Worm (Caenorhabditis elegans) whole organism, early embryonic: ENCODE measurements around the gene flp-24.

Experiments
- B0310.2 ChIP-seq: sonication (generic microtip); optimal IDR thresholded peaks from 2 replicates; lab custom pipeline; 2016; ENCODE audit warnings: mild to moderate bottlenecking, missing genetic modification characterization, missing compliant biosample characterization
- F13C5.2 ChIP-seq: sonication (generic microtip); optimal IDR thresholded peaks from 2 replicates; lab custom pipeline; 2017; ENCODE audit warnings: mild to moderate bottlenecking, missing genetic modification characterization, inconsistent platforms, missing compliant biosample characterization
- aly-1 ChIP-seq: sonication (generic microtip); optimal IDR thresholded peaks from 2 replicates; lab custom pipeline; 2016; ENCODE audit warnings: missing genetic modification characterization, missing compliant biosample characterization
- ama-1 ChIP-seq: fragments of 150-350 bp; optimal IDR thresholded peaks from 2 replicates; lab custom pipeline; 2014
- ceh-13 ChIP-seq: fragments of 200-800 bp; sonication (Bioruptor generic); optimal IDR thresholded peaks from 2 replicates; lab custom pipeline; 2018; ENCODE audit warnings: mild to moderate bottlenecking, missing genetic modification characterization, missing compliant biosample characterization
- ceh-36 ChIP-seq: sonication (generic microtip); optimal IDR thresholded peaks from 2 replicates; lab custom pipeline; 2016; ENCODE audit warnings: missing genetic modification characterization, inconsistent platforms, missing compliant biosample characterization
- ets-7 ChIP-seq: sonication (generic microtip); optimal IDR thresholded peaks from 2 replicates; lab custom pipeline; 2016; ENCODE audit warnings: missing genotype, missing genetic modification characterization, missing compliant biosample characterization
- flt-1 ChIP-seq: fragments of 200-800 bp; sonication (Bioruptor generic); IDR thresholded peaks from 2 replicates; pipeline ENCODE4 v1.3.6; 2022; ENCODE audit warnings: missing genetic modification characterization, missing compliant biosample characterization
- hmbx-1 ChIP-seq: sonication (generic microtip); optimal IDR thresholded peaks from 2 replicates; lab custom pipeline; 2016; ENCODE audit warnings: mild to moderate bottlenecking, missing genetic modification characterization, missing compliant biosample characterization
- hmg-4 ChIP-seq: fragments of 200-800 bp; sonication (Bioruptor generic); optimal IDR thresholded peaks from 2 replicates; lab custom pipeline; 2018; ENCODE audit warnings: mild to moderate bottlenecking, missing genetic modification characterization, missing compliant biosample characterization
- hnd-1 ChIP-seq: sonication (generic microtip); optimal IDR thresholded peaks from 2 replicates; lab custom pipeline; 2016; ENCODE audit warnings: missing genetic modification characterization, missing compliant biosample characterization
- pes-1 ChIP-seq: fragments of 200-800 bp; sonication (Bioruptor generic); IDR thresholded peaks from 2 replicates; pipeline ENCODE4 v1.3.6; 2022; ENCODE audit warnings: missing genetic modification reagents, missing genetic modification characterization, missing compliant biosample characterization
- scrt-1 ChIP-seq: fragments of 200-800 bp; sonication (Bioruptor generic); IDR thresholded peaks from 2 replicates; pipeline ENCODE4 v1.3.6; 2022; ENCODE audit warnings: missing genetic modification characterization, missing compliant biosample characterization
- sea-1 ChIP-seq: fragments of 200-800 bp; sonication (Bioruptor generic); conservative IDR thresholded peaks from 2 replicates; pipeline ENCODE4 v1.3.6; 2022; ENCODE audit warnings: missing genetic modification characterization, missing compliant biosample characterization
- tbx-11 ChIP-seq: fragments of 200-800 bp; sonication (Bioruptor generic); IDR thresholded peaks from 2 replicates; pipeline ENCODE4 v1.3.6; 2022; ENCODE audit warnings: missing genetic modification characterization, missing compliant biosample characterization
- tbx-37 ChIP-seq: fragments of 200-800 bp; sonication (Bioruptor generic); conservative IDR thresholded peaks from 2 replicates; pipeline ENCODE4 v1.3.6; 2022; ENCODE audit warnings: missing genetic modification reagents, missing genetic modification characterization, missing compliant biosample characterization
- tra-4 ChIP-seq: sonication (generic microtip); optimal IDR thresholded peaks from 2 replicates; lab custom pipeline; 2017; ENCODE audit warnings: missing genetic modification characterization, missing compliant biosample characterization

Gene flp-24

DNA sequence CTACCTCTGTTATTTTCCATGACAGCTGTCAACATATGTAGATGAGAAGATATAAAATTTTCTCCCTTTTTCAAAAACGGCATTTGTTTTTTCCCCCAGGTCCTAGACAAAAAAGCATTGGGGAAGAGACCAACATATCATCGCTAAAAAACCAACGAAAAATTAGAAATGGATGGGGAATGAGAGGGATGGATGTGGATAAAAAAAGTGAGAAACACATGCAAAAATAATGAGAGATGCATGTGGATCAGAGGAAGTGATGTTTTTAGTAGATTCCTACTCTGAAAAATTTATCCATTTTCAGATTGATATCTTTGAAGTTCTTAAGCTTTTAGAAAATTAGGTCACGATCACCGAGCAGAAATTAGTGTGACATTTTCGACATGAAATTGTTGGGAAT is 37.6 kb downstream of the flp-24 start:
- TF ChIP-seq sea-1 (no peak), B0310.2 (tag; lab: Kevin White, UChicago) (no peak), hmg-4 (no peak), tbx-11 (no peak), pes-1 (GFP tag; lab: Robert Waterston, UW) (no peak), ceh-13 (GFP tag; lab: Kevin White, UChicago) (no peak), ama-1 (lab: Kevin White, UChicago) (no peak), tra-4 (tag; lab: Kevin White, UChicago) (no peak), hmbx-1 (tag; lab: Kevin White, UChicago) (no peak)

DNA sequence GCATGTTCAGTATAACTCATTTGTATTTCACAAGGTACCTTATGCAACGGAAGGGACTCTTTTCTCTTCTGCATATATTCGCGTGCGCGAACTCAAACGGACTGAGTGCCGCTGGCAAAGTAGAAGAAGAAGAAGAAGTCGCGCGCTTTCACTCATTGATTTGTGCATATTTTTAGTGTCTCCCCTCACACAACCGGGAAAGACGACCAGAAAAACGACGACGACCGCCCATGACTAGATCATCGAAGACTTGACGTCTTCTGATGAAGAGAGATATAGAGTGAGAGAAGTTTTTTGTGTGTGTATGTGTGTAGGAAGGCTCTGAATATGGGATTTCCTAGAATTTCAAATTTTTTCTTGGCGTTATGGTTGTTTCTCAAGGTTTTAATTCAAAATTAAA is 39.5 kb downstream of the flp-24 start:
- TF ChIP-seq tbx-37 (no peak), B0310.2 (tag; lab: Kevin White, UChicago) (no peak), tra-4 (tag; lab: Kevin White, UChicago) (no peak), ama-1 (lab: Kevin White, UChicago) (no peak), hmg-4 (no peak), F13C5.2 (tag; lab: Kevin White, UChicago) (no peak), hnd-1 (no peak), ceh-36 (tag; lab: Kevin White, UChicago) (no peak), flt-1 (GFP tag; lab: Robert Waterston, UW) (no peak)

DNA sequence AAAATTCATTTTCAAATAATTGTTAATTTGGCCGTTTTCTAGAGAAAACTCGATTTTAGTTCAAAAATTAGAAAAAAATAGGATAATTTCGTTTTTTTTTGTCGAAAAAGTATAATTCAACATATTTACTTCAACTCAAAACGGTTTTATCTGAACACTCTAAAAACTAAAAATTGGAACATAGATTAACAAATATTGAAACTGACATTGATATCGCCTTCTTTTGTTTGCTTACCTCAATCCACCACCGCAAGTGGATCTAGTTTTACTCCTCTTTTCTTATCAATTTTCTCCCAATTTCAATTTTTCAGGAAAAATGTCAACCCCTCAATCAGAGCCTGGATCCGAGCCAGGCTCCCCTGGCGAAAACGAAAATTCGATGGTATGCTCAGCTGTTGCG is 40.0 kb downstream of the flp-24 start, which contains the start of gene ptl-1:
TSS of gene ptl-1 (plus strand) at position 301 of the 400 bp plus-strand sequence.
- no peak for TF ChIP-seq ama-1 (lab: Kevin White, UChicago)
- no peak for TF ChIP-seq ceh-36 (tag; lab: Kevin White, UChicago)
- TF ChIP-seq hnd-1, result no peak
- no peak for TF ChIP-seq pes-1 (GFP tag; lab: Robert Waterston, UW)
- TF ChIP-seq tbx-11, result no peak
- TF ChIP-seq F13C5.2 (tag; lab: Kevin White, UChicago), result no peak
- TF ChIP-seq hmg-4, result no peak
- no peak for TF ChIP-seq sea-1
- TF ChIP-seq scrt-1 (GFP tag; lab: Robert Waterston, UW), result no peak
- no peak for TF ChIP-seq B0310.2 (tag; lab: Kevin White, UChicago)
- TF ChIP-seq aly-1 (tag; lab: Kevin White, UChicago), result no peak

DNA sequence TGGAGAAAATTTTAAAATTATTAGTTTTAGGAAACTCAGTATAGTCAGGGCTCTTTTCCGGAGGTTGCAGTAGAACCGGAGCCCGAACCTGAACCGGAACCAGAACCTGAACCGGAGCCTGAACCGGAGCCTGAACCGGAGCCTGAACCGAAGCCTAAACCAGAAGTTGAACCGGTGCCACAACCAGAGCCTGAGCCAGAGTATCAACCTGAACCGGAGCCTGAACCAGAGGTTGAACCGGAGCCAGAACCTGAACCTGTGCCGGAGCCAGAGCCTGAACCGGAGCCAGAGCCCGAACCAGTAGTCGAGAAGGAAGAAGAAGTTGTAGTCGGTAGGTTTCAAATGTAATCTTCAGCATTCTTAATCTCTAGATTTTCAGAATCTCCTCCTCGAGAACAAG is 43.6 kb downstream of the flp-24 start:
- TF ChIP-seq scrt-1 (GFP tag; lab: Robert Waterston, UW) (no peak), ceh-13 (GFP tag; lab: Kevin White, UChicago) (no peak), hmg-4 (no peak), B0310.2 (tag; lab: Kevin White, UChicago) (no peak), tbx-37 (no peak), pes-1 (GFP tag; lab: Robert Waterston, UW) (no peak)

DNA sequence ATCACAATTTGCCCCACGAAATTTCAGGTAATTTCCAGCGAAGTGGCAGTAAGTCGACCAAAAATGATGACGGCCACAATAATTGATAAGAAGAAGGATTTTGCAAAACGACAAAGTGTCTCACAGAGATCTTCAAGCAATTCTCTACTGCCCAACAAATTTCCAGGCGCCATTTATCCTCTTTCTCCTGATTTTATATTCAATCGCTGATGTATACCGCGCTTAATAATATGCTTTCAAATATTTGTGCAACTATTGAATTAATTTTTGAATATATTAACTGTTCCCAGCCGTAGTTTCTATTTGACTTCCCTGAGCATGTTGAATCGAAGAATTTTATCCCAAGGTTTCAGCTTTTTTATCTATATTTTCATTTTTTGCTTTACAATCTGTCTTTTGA is 46.0 kb downstream of the flp-24 start, which contains the start of gene tpst-2:
TSS of gene tpst-2 (plus strand) at position 301 of the 400 bp plus-strand sequence.
- no peak for TF ChIP-seq flt-1 (GFP tag; lab: Robert Waterston, UW)
- no peak for TF ChIP-seq aly-1 (tag; lab: Kevin White, UChicago)
- TF ChIP-seq B0310.2 (tag; lab: Kevin White, UChicago), result no peak
- no peak for TF ChIP-seq ets-7 (tag; lab: Kevin White, UChicago)
- no peak for TF ChIP-seq F13C5.2 (tag; lab: Kevin White, UChicago)
- TF ChIP-seq pes-1 (GFP tag; lab: Robert Waterston, UW), result no peak
- no peak for TF ChIP-seq tbx-11
- TF ChIP-seq hmbx-1 (tag; lab: Kevin White, UChicago), result no peak
- no peak for TF ChIP-seq scrt-1 (GFP tag; lab: Robert Waterston, UW)
- no peak for TF ChIP-seq tra-4 (tag; lab: Kevin White, UChicago)
- TF ChIP-seq sea-1, result no peak
- TF ChIP-seq ama-1 (lab: Kevin White, UChicago), result no peak
- TF ChIP-seq ceh-13 (GFP tag; lab: Kevin White, UChicago), result no peak
- no peak for TF ChIP-seq tbx-37
- TF ChIP-seq hmg-4, result no peak
- no peak for TF ChIP-seq ceh-36 (tag; lab: Kevin White, UChicago)
- TF ChIP-seq hnd-1, result no peak

DNA sequence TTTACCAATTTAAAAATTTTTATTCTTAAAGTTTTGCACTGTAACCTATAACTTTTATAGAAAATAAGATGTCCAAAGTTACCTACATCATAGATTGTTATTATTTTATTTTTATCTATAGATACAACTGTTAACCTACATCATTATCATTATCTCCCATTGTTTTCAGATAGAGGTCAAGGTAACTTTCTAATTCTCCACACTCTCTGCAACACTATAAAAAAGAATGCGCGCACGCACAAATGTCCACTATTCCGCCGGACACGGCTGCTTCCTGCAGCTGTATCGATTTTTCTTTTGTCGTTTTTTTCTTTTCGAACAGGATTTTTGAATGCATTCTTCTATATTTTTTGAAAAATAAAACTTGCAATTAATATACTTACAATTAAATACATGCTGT is 47.8 kb downstream of the flp-24 start:
- TF ChIP-seq F13C5.2 (tag; lab: Kevin White, UChicago) (no peak), ets-7 (tag; lab: Kevin White, UChicago) (no peak), scrt-1 (GFP tag; lab: Robert Waterston, UW) (no peak), pes-1 (GFP tag; lab: Robert Waterston, UW) (no peak), tra-4 (tag; lab: Kevin White, UChicago) (no peak), sea-1 (no peak), flt-1 (GFP tag; lab: Robert Waterston, UW) (no peak), ceh-36 (tag; lab: Kevin White, UChicago) (no peak), B0310.2 (tag; lab: Kevin White, UChicago) (no peak), ceh-13 (GFP tag; lab: Kevin White, UChicago) (no peak), tbx-11 (no peak), aly-1 (tag; lab: Kevin White, UChicago) (no peak), hmg-4 (no peak), ama-1 (lab: Kevin White, UChicago) (no peak), tbx-37 (no peak)

DNA sequence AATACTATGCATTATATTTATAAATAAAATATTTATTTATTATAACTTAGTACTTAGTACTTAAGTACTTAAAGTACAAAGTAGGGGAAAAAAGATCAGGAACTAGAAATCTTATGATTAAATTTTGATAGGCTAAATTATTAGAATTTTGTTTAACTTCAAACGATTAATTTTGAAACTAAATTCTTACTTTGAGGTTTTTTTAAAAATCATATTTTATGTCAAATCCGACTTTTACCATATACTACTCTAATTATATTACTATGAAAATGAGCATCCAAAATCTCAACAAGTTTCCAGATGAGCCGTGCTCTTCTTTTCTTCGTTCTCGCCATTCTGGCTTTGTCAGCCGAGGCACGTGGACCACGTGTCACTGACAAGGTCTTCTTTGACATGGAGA is 48.2 kb downstream of the flp-24 start, which contains the start of gene cyn-6:
TSS of gene cyn-6 (plus strand) at position 301 of the 400 bp plus-strand sequence.
- TF ChIP-seq tbx-37, result no peak
- no peak for TF ChIP-seq scrt-1 (GFP tag; lab: Robert Waterston, UW)
- no peak for TF ChIP-seq sea-1
- no peak for TF ChIP-seq hmg-4
- TF ChIP-seq pes-1 (GFP tag; lab: Robert Waterston, UW), result no peak
- no peak for TF ChIP-seq hmbx-1 (tag; lab: Kevin White, UChicago)
- no peak for TF ChIP-seq tra-4 (tag; lab: Kevin White, UChicago)
- TF ChIP-seq hnd-1, result no peak
- no peak for TF ChIP-seq aly-1 (tag; lab: Kevin White, UChicago)
- TF ChIP-seq tbx-11, result no peak
- no peak for TF ChIP-seq flt-1 (GFP tag; lab: Robert Waterston, UW)
- TF ChIP-seq ama-1 (lab: Kevin White, UChicago), result no peak
- no peak for TF ChIP-seq ets-7 (tag; lab: Kevin White, UChicago)
- TF ChIP-seq ceh-36 (tag; lab: Kevin White, UChicago), result no peak
- TF ChIP-seq F13C5.2 (tag; lab: Kevin White, UChicago), result no peak
- no peak for TF ChIP-seq B0310.2 (tag; lab: Kevin White, UChicago)
